Fruit fly (Drosophila melanogaster): Measurements from ENCODE around the gene hec.

The hec gene

DNA sequence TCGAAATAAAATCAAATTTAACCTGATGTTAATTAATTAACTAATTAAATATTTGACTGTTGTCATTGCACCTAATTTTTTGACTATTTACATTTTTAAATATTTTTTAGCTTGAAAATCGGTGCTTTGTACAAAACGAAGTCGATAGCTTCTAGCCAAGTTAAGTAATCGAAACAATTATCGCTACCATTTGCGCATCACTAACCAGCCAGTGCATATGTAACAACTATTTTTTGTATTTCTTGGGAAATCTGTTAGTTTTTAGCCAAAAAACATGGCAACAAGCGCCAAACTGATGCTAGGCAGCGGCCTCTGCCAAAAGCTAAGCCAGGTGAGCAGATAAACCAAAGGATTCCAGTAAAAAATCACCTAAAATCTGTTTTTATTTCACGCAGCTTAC lies 50.3 kb downstream of the hec start, which contains the start of gene mRpL49:
mRpL49 (plus strand) TSS at position 192 of the 400 bp plus-strand sequence.
- TF ChIP-seq h (optimal IDR thresholded peaks at IDR 0.05), result no peak
- no peak for TF ChIP-seq ttk (optimal IDR thresholded peaks at IDR 0.05)
- TF ChIP-seq insv (optimal IDR thresholded peaks at IDR 0.05), result no peak

DNA sequence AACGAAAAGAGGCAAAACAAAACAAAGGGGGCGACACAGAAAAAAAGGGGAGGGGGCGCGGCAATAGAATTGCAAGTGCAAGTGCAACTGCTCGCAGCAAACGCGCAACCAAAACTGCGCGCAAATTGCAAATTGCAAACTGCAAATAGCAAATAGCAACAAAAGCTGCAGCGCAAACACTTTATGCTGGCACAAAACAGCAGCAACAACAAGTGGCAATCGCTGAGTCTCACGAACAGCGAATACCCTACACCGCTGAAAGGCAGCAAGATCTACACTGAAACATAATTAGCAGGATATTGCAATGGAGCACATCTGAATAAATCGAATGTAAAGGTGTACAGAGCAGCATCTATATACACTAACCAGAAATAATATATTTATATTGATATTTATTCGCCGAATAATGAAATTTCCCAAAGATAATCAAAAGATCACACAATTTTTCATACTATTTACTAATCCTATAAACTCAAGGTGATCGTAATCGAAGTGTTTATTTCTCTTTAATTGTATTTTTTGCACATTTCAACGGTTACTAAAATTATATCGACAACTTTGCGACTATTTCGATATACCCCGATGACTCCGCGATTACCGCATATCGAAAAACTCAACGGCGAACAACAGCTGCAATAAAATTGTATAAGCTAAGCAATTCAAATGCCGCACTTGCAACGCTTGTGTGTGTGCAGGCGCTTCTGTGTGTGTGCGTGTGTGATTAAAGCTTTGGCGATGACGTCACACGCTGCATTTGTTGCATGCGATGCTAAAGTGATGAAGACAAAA lies 51.2 kb downstream of the hec start, which contains the start of gene CG4404:
CG4404 (minus strand) TSS at position 118 of the 789 bp plus-strand sequence.
- TF ChIP-seq Sin3A (optimal IDR thresholded peaks at IDR 0.05) (no peak), psq (optimal IDR thresholded peaks at IDR 0.05) (no peak), Myc (optimal IDR thresholded peaks at IDR 0.05) (no peak), ttk (optimal IDR thresholded peaks at IDR 0.05) (no peak), insv (optimal IDR thresholded peaks at IDR 0.05) (no peak), h (optimal IDR thresholded peaks at IDR 0.05) (no peak)

DNA sequence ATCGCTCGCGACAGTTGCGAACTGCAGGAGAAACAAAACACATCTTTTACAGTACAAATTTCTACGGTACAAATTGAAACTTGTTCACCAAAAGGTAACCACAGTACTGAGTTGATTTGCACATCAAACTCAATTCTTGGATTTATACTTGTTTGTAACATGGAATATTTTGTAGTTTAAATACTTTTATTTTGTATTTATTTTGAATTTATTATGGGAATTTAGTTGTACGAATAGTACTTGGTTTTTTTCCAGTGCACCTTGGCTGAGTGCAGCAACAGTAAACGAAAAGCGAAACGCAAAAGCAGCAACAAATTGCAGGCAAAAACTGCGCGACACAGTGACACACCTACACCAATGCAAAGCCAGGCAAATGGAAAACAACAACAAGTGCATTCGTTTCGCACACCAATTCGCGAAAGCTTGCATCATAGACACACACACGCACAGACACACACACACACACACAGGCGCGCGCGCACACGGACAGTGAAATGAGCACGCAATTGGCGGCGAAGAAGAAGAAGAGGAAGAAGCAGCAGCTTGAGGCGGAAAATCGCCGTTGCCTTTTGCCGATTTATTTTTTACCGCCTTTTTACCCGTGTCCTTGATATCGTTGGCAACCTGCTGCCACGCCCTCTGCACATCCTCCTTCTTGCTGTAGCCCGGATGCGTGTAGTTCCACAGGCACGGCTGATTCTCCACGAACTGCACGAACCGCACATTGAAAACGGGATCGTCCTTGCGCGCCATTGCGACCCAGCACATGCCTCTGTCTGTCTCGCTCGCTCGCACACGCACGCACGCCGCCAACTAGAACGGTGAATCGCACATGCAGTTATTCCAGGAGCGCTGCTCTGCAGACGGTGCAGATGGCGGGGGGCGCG lies 52.0 kb downstream of the hec start:
- TF ChIP-seq Sin3A (optimal IDR thresholded peaks at IDR 0.05) (no peak), ttk (optimal IDR thresholded peaks at IDR 0.05) (no peak), insv (optimal IDR thresholded peaks at IDR 0.05) (no peak), Myc (optimal IDR thresholded peaks at IDR 0.05) (no peak), psq (optimal IDR thresholded peaks at IDR 0.05) (no peak)

DNA sequence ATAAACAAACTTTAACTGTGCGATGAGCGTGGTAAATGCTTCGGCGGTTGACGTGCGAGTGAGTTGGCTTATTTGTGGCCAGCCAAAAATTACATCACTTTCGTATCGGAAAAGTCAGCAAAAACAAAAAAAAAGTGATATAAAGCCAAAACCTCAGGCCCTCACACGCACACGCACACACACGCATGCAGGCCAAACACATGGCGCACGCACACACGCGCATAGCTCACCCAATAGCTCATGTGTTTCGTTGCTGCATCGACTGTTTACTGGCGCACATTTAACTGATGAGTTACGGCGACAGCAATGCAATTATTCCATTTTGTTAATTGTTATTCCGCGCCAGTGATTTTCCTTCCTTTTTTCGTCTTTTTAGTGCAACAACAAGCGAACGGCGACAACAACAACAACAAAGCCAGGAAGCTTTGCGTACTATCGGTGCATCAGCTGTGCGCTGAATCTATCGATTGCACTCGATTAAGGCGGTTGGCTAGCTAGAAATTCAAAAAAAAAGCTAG lies 54.1 kb downstream of the hec start, which contains the start of gene Flad1:
Flad1 (minus strand) TSS at position 418 of the 518 bp plus-strand sequence.
- TF ChIP-seq ttk (optimal IDR thresholded peaks at IDR 0.05), result no peak
- TF ChIP-seq psq (optimal IDR thresholded peaks at IDR 0.05), result no peak
- no peak for TF ChIP-seq h (optimal IDR thresholded peaks at IDR 0.05)
- TF ChIP-seq Sin3A (optimal IDR thresholded peaks at IDR 0.05), result no peak
- TF ChIP-seq insv (optimal IDR thresholded peaks at IDR 0.05), result no peak
- no peak for TF ChIP-seq Myc (optimal IDR thresholded peaks at IDR 0.05)

DNA sequence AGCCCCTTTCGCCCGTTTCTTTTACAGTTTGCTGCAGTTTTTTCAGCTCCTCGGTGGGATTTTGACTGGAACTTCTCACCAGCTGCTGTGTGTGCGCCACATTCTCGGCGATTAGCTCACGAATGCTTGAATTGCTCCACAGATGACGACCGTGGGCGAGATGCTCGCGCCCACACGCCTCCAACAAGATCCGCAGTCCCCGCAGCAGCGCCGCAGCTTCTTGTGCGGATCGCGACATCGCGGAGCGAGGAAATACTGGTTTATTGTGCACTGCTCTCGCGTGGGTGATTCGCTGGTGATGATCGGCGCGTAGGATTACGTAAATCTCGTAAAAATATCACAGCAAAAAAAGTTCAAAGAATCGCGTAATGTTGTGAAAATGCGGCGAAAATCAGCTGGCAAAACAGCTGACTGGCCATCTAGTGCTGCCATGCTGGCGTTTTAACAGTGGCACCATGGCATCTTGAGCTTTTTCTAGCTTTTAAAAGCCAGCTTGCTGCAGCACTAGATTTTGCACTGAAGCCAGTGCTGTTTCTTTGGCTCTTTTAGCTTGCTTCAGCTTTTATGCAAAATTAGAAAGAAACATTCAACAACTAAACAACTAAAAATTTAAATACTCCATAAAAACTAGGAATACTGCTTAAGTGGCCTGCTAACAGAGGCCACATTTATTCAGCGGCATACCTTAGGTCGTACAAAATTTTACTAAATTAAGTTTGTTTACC lies 56.4 kb downstream of the hec start, which contains the start of gene Coq8:
Coq8 (minus strand) TSS at position 397 of the 725 bp plus-strand sequence.
- TF ChIP-seq Sin3A (optimal IDR thresholded peaks at IDR 0.05) (no peak), insv (optimal IDR thresholded peaks at IDR 0.05) (no peak), h (optimal IDR thresholded peaks at IDR 0.05) (no peak), Myc (optimal IDR thresholded peaks at IDR 0.05) (no peak), psq (optimal IDR thresholded peaks at IDR 0.05) (no peak), ttk (optimal IDR thresholded peaks at IDR 0.05) (no peak)

All from Kc167 (cell line).